Worm (Caenorhabditis elegans) whole organism, L2 larva: ENCODE results near the gene W03G11.3.

Experiments used
- C34F6.9 ChIP-seq: fragments of 150-350 bp; optimal IDR thresholded peaks from 2 replicates; lab custom pipeline; 2014; ENCODE audit warnings: missing biosample characterization, missing genetic modification characterization
- ZK546.5 ChIP-seq: sonication (generic microtip); optimal IDR thresholded peaks from 2 replicates; lab custom pipeline; 2017; ENCODE audit warnings: missing biosample characterization, missing genetic modification characterization
- aly-2 ChIP-seq: fragments of 150-350 bp; optimal IDR thresholded peaks from 2 replicates; lab custom pipeline; 2014; ENCODE audit warnings: missing biosample characterization, missing genetic modification characterization
- unc-62 ChIP-seq: fragments of 150-350 bp; optimal IDR thresholded peaks from 2 replicates; lab custom pipeline; 2014; ENCODE audit warnings: missing biosample characterization, missing genetic modification reagents, missing genetic modification characterization

ce11 chrX:12149638-12150137, 46.1 kb upstream of the W03G11.3 start, which contains the start of gene znf-474:
- TF ChIP-seq unc-62 (GFP tag; lab: Kevin White, UChicago) (no peak), aly-2 (tag; lab: Kevin White, UChicago) (no peak), C34F6.9 (tag; lab: Kevin White, UChicago) (no peak), ZK546.5 (tag; lab: Kevin White, UChicago) (no peak)
